Fruit fly (Drosophila melanogaster) whole organism, pupa: ENCODE data around the gene CG31161.

Experiments used
- CG12605 ChIP-seq: fragments of 200-800 bp; sonication (Bioruptor generic); IDR thresholded peaks from 2 replicates; pipeline ENCODE4 v1.3.6; 2022; ENCODE audit warnings: missing biosample characterization, missing genetic modification characterization
- CG17806 ChIP-seq: fragments of 200-800 bp; sonication (Bioruptor generic); optimal IDR thresholded peaks from 2 replicates; lab custom pipeline; 2018; ENCODE audit warnings: missing biosample characterization, mild to moderate bottlenecking, missing genetic modification characterization, moderate library complexity
- CG32121 ChIP-seq: fragments of 200-800 bp; sonication (Bioruptor generic); IDR thresholded peaks from 2 replicates; pipeline ENCODE4 v1.3.6; 2022; ENCODE audit warnings: missing biosample characterization, missing genetic modification characterization
- CG34367 ChIP-seq: fragments of 200-800 bp; sonication (Bioruptor generic); optimal IDR thresholded peaks from 2 replicates; lab custom pipeline; 2018; ENCODE audit warnings: missing biosample characterization, mild to moderate bottlenecking, missing genetic modification characterization
- EcR ChIP-seq: fragments of 200-800 bp; sonication (Bioruptor generic); optimal IDR thresholded peaks from 3 replicates; lab custom pipeline; 2019; ENCODE audit warnings: missing biosample characterization, missing genetic modification characterization, mild to moderate bottlenecking, moderate library complexity, missing genetic modification reagents
- Ets98B ChIP-seq: fragments of 200-800 bp; sonication (Bioruptor generic); IDR thresholded peaks from 2 replicates; pipeline ENCODE4 v1.3.6; 2022; ENCODE audit warnings: missing biosample characterization, missing genetic modification characterization
- gl ChIP-seq: fragments of 200-800 bp; sonication (Bioruptor generic); optimal IDR thresholded peaks from 2 replicates; lab custom pipeline; 2018; ENCODE audit warnings: missing biosample characterization, mild to moderate bottlenecking, missing genetic modification characterization

- TF ChIP-seq CG12605 (no peak), gl (no peak), CG32121 (GFP tag; lab: Robert Waterston, UW) (no peak), CG17806 (no peak), CG34367 (tag; lab: Kevin White, UChicago) (no peak), EcR (GFP tag; lab: Kevin White, UChicago) (no peak), Ets98B (GFP tag; lab: Robert Waterston, UW) (no peak)
These were observed 39.3 kb upstream of the CG31161 start for dm6 chr3R:22576979-22577378.
